Fruit fly (Drosophila melanogaster) whole organism, prepupa: ENCODE results near the gene Cp19.

ENCODE experiments used
- CG10631 ChIP-seq: fragments of 200-800 bp; sonication (Bioruptor generic); optimal IDR thresholded peaks from 2 replicates; lab custom pipeline; 2016; ENCODE audit warnings: missing biosample characterization, missing genetic modification characterization
- CG11902 ChIP-seq: fragments of 200-800 bp; sonication (Bioruptor generic); optimal IDR thresholded peaks from 3 replicates; lab custom pipeline; 2016; ENCODE audit warnings: missing biosample characterization, missing genetic modification characterization
- CG15336 ChIP-seq: fragments of 200-800 bp; sonication (Bioruptor generic); IDR thresholded peaks from 2 replicates; pipeline ENCODE4 v1.3.6; 2022; ENCODE audit warnings: missing biosample characterization, missing genetic modification characterization
- CG16779 ChIP-seq: fragments of 200-800 bp; sonication (Bioruptor generic); optimal IDR thresholded peaks from 3 replicates; lab custom pipeline; 2017; ENCODE audit warnings: missing biosample characterization, mild to moderate bottlenecking, missing genetic modification characterization
- CG3032 ChIP-seq: fragments of 200-800 bp; optimal IDR thresholded peaks from 2 replicates; lab custom pipeline; 2019; ENCODE audit warnings: missing biosample characterization, mild to moderate bottlenecking, missing genetic modification characterization, moderate library complexity
- CG31627 ChIP-seq: fragments of 200-800 bp; sonication (Bioruptor generic); optimal IDR thresholded peaks from 3 replicates; lab custom pipeline; 2016; ENCODE audit warnings: missing biosample characterization, missing genetic modification characterization
- CG34406 ChIP-seq: fragments of 200-800 bp; sonication (Bioruptor generic); optimal IDR thresholded peaks from 3 replicates; lab custom pipeline; 2016; ENCODE audit warnings: missing biosample characterization, missing genetic modification characterization
- CG4318 ChIP-seq: fragments of 200-800 bp; sonication (Bioruptor generic); optimal IDR thresholded peaks from 3 replicates; lab custom pipeline; 2017; ENCODE audit warnings: missing biosample characterization, mild to moderate bottlenecking, missing genetic modification characterization
- CG6276 ChIP-seq: fragments of 200-800 bp; sonication (Bioruptor generic); optimal IDR thresholded peaks from 2 replicates; lab custom pipeline; 2017; ENCODE audit warnings: missing biosample characterization, mild to moderate bottlenecking, missing genetic modification characterization
- CG6808 ChIP-seq: fragments of 200-800 bp; sonication (Bioruptor generic); optimal IDR thresholded peaks from 3 replicates; lab custom pipeline; 2017; ENCODE audit warnings: missing biosample characterization, missing genetic modification characterization, mild to moderate bottlenecking, moderate library complexity, missing genetic modification reagents
- CG6854 ChIP-seq: fragments of 200-800 bp; sonication (Bioruptor generic); optimal IDR thresholded peaks from 2 replicates; lab custom pipeline; 2017; ENCODE audit warnings: missing biosample characterization, mild to moderate bottlenecking, missing genetic modification characterization
- CG7368 ChIP-seq: fragments of 200-800 bp; sonication (Bioruptor generic); optimal IDR thresholded peaks from 3 replicates; lab custom pipeline; 2016; ENCODE audit warnings: missing biosample characterization, missing genetic modification characterization
- CG8319 ChIP-seq: fragments of 200-800 bp; sonication (Bioruptor generic); optimal IDR thresholded peaks from 3 replicates; lab custom pipeline; 2016; ENCODE audit warnings: missing biosample characterization, missing genetic modification characterization
- CG8632 ChIP-seq: fragments of 200-800 bp; sonication (Bioruptor generic); optimal IDR thresholded peaks from 3 replicates; lab custom pipeline; 2016; ENCODE audit warnings: missing biosample characterization, missing genetic modification characterization
- CG9139 ChIP-seq: fragments of 200-800 bp; sonication (Bioruptor generic); optimal IDR thresholded peaks from 3 replicates; lab custom pipeline; 2017; ENCODE audit warnings: missing biosample characterization, mild to moderate bottlenecking, missing genetic modification characterization
- Eip78C ChIP-seq: fragments of 200-800 bp; sonication (Bioruptor generic); peaks from one replicate; lab custom pipeline; 2016; ENCODE audit warnings: missing biosample characterization, missing genetic modification characterization
- Ets21C ChIP-seq: fragments of 200-800 bp; sonication (Bioruptor generic); optimal IDR thresholded peaks from 3 replicates; lab custom pipeline; 2016; ENCODE audit warnings: missing biosample characterization, missing genetic modification characterization
- Ets96B ChIP-seq: fragments of 200-800 bp; optimal IDR thresholded peaks from 2 replicates; lab custom pipeline; 2019; ENCODE audit warnings: missing biosample characterization, mild to moderate bottlenecking, missing genetic modification characterization, moderate library complexity
- Gug ChIP-seq: fragments of 200-800 bp; sonication (Bioruptor generic); IDR thresholded peaks from 2 replicates; pipeline ENCODE4 v1.3.6; 2022; ENCODE audit warnings: missing biosample characterization, missing genetic modification characterization
- Hr4 ChIP-seq: fragments of 200-800 bp; sonication (Bioruptor generic); optimal IDR thresholded peaks from 3 replicates; lab custom pipeline; 2016; ENCODE audit warnings: missing biosample characterization, missing genetic modification characterization
- Sox102F ChIP-seq: fragments of 200-800 bp; sonication (Bioruptor generic); optimal IDR thresholded peaks from 2 replicates; lab custom pipeline; 2016; ENCODE audit warnings: missing biosample characterization, mild to moderate bottlenecking, missing genetic modification characterization
- achi ChIP-seq: fragments of 200-800 bp; sonication (Bioruptor generic); optimal IDR thresholded peaks from 3 replicates; lab custom pipeline; 2016; ENCODE audit warnings: missing biosample characterization, missing genetic modification characterization
- dac ChIP-seq: fragments of 200-800 bp; sonication (Bioruptor generic); optimal IDR thresholded peaks from 2 replicates; lab custom pipeline; 2017; ENCODE audit warnings: missing biosample characterization, mild to moderate bottlenecking, missing genetic modification characterization
- dsx ChIP-seq: fragments of 200-800 bp; optimal IDR thresholded peaks from 3 replicates; lab custom pipeline; 2019; ENCODE audit warnings: missing biosample characterization, mild to moderate bottlenecking, missing genetic modification characterization, moderate library complexity; ENCODE audit not compliant: poor library complexity, severe bottlenecking
- esn ChIP-seq: fragments of 200-800 bp; sonication (Bioruptor generic); optimal IDR thresholded peaks from 2 replicates; lab custom pipeline; 2016; ENCODE audit warnings: missing biosample characterization, mild to moderate bottlenecking, missing genetic modification characterization, moderate library complexity
- fkh ChIP-seq: fragments of 200-800 bp; sonication (Bioruptor generic); optimal IDR thresholded peaks from 3 replicates; lab custom pipeline; 2017; ENCODE audit warnings: missing biosample characterization, mild to moderate bottlenecking, missing genetic modification characterization, moderate library complexity
- pdm3 ChIP-seq: fragments of 200-800 bp; sonication (Bioruptor generic); optimal IDR thresholded peaks from 3 replicates; lab custom pipeline; 2016; ENCODE audit warnings: missing biosample characterization, missing genetic modification characterization
- ss ChIP-seq, 2 experiments: fragments of 200-800 bp; sonication (Bioruptor generic); optimal IDR thresholded peaks; 2 replicates in 1 of 2; 3 replicates in 1 of 2; lab custom pipeline; 2017 to 2018; ENCODE audit warnings: mild to moderate bottlenecking in 2 of 2, missing biosample characterization in 2 of 2, missing genetic modification characterization in 2 of 2, moderate library complexity in 1 of 2
- svp ChIP-seq: fragments of 200-800 bp; sonication (Bioruptor generic); peaks from one replicate; lab custom pipeline; 2016; ENCODE audit warnings: missing biosample characterization, missing genetic modification characterization
- topi ChIP-seq: fragments of 200-800 bp; sonication (Bioruptor generic); optimal IDR thresholded peaks from 3 replicates; lab custom pipeline; 2016; ENCODE audit warnings: missing biosample characterization, missing genetic modification characterization
- vri ChIP-seq: fragments of 200-800 bp; sonication (Bioruptor generic); optimal IDR thresholded peaks from 3 replicates; lab custom pipeline; 2016; ENCODE audit warnings: missing biosample characterization, mild to moderate bottlenecking, missing genetic modification characterization

The Cp19 gene

DNA sequence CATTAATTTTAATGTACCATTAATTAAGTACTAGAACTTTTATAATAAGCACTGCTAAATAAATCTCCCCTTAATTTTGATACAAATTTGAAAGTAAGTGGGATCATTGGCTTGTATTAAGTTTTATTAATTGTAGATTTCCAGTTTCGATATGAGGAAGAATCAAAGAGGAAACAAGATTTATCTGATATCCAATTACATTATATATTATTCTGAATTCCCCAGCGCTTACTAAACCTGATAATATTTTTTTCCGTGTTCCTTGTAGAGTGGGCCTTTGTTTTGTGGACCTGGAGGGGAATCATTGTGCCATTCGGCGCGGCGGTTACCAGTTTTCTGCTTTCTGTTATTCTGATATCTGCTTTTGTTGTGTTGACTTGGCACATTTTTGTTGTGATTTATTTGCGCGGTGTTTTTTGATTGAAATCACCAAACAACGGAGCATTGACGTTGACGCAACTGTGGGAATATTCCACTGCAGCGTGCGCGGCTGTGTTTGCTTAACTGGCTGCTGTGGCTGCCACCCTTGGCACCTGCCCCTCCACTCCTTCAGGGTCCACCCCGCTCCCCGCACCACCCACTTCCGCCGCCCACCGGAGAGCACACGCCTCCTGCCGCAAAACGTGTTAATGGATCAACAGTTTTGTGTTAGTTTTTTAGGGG lies 45.1 kb upstream of the Cp19 start (continued):
- no peak for TF ChIP-seq CG6276 (GFP tag; lab: Kevin White, UChicago)
- no peak for TF ChIP-seq dac (GFP tag; lab: Kevin White, UChicago)
- peak; percentile 1 for TF ChIP-seq topi (GFP tag; lab: Kevin White, UChicago)
- peak; percentile 38 for TF ChIP-seq CG34406 (GFP tag; lab: Kevin White, UChicago)
- TF ChIP-seq CG4318 (GFP tag; lab: Kevin White, UChicago): no peak
- TF ChIP-seq CG8632 (GFP tag; lab: Kevin White, UChicago): peak; percentile 36
- TF ChIP-seq CG10631 (GFP tag; lab: Kevin White, UChicago): peak; percentile 43
- TF ChIP-seq CG31627 (GFP tag; lab: Kevin White, UChicago): peak; percentile 52
- no peak for TF ChIP-seq Gug
- no peak for TF ChIP-seq CG11902 (GFP tag; lab: Kevin White, UChicago)
- no peak for TF ChIP-seq CG6808 (GFP tag; lab: Kevin White, UChicago)
- TF ChIP-seq svp (GFP tag; lab: Kevin White, UChicago): peak; percentile 6
- no peak for TF ChIP-seq dsx (GFP tag; lab: Kevin White, UChicago)
- TF ChIP-seq pdm3 (GFP tag; lab: Kevin White, UChicago): peak; percentile 23
- TF ChIP-seq ss (GFP tag; optimal IDR thresholded peaks at IDR 0.05; lab: Kevin White, UChicago): no peak
- no peak for TF ChIP-seq CG8319 (GFP tag; lab: Kevin White, UChicago)
- TF ChIP-seq achi (GFP tag; lab: Kevin White, UChicago): peak; percentile 37
- no peak for TF ChIP-seq Ets96B (tag; lab: Kevin White, UChicago)
- TF ChIP-seq vri: peak; percentile 57
- no peak for TF ChIP-seq CG9139 (GFP tag; lab: Kevin White, UChicago)

DNA sequence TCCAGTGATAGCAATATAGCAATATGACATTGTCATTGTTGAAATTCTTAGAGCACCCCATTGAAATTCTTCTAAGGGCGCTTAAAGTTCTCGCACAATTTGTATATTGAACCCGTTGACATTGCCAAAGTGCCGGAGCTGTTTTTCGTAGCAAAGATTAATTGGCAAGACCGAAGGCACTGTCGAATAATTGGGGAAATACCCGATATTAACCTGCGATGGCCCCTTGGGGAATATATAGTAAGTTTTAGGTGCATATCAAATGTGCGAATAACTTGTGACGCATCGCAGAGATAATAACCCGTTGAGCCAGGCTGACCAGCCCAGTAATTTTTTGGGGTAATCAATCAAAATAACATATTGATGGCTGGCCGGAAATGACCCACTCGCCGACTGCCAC lies 43.0 kb upstream of the Cp19 start:
- TF ChIP-seq CG4318 (GFP tag; lab: Kevin White, UChicago) (no peak), CG3032 (tag; lab: Kevin White, UChicago) (no peak), Ets96B (tag; lab: Kevin White, UChicago) (no peak), CG7368 (GFP tag; lab: Kevin White, UChicago) (no peak), CG16779 (tag; lab: Kevin White, UChicago) (no peak)
- TF ChIP-seq, all 60 proteins: peak for 0

DNA sequence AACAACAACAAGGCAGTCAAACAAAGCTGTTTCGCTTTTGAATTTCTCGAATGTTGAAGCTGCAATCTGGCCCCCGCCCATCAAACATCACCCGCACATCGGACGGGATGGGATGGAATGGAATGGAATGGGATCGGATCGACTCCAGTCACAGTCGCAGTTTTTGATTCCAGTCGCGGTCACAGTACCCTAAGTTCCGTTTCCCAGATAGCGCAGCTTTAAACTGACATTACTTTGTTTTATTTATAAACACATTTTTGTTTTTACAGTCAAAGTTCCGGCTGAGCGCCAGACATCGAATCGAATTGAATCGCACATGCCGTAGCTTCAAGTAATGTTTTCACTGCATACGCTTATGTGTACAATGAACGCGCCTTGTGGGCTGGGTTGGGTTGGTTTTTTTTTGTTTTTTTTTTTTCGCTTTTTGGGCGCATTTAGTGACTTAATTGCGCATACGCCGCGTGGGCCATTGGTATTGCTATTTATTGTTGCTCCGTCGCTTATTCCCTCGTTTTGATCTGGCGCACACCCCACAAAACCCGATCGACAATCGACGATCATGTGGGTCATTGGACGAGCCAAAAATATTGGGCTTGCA lies 40.9 kb upstream of the Cp19 start:
- peak; percentile 13 for TF ChIP-seq CG8632 (GFP tag; lab: Kevin White, UChicago)
- TF ChIP-seq CG15336 (GFP tag; lab: Robert Waterston, UW): no peak
- TF ChIP-seq svp (GFP tag; lab: Kevin White, UChicago): peak; percentile 87
- TF ChIP-seq Eip78C: peak; percentile 67
- peak; percentile 39 for TF ChIP-seq fkh (GFP tag; lab: Kevin White, UChicago)
- TF ChIP-seq vri: peak; percentile 68
- TF ChIP-seq CG8319 (GFP tag; lab: Kevin White, UChicago): no peak
- peak in 1 of 2 experiments; percentile 16 for TF ChIP-seq ss (GFP tag; optimal IDR thresholded peaks at IDR 0.05; lab: Kevin White, UChicago)
- peak; percentile 9 for TF ChIP-seq esn (GFP tag; lab: Kevin White, UChicago)
- TF ChIP-seq CG6854: peak; percentile 0
- no peak for TF ChIP-seq CG9139 (GFP tag; lab: Kevin White, UChicago)
- TF ChIP-seq Sox102F (GFP tag; lab: Kevin White, UChicago): peak; percentile 20

DNA sequence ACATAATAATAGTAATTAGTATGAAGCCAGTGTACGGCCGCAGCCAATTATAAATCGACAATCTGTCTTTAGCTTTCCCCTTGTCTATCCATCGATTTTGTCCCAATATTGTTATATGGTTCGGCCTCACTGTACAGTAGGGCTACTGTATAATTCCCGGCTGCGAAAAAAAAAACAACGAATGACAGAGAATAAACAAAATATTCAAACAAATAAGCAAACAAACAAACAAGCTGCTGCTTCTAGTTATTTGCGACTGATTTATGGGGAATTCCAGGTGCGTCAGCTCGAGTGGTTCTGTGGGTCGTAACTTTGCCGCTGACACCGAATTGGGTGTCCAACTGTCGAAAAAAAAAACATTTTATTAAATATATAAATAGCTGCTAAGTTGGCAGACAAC lies 40.0 kb upstream of the Cp19 start:
- no peak for TF ChIP-seq Ets21C
- TF ChIP-seq svp (GFP tag; lab: Kevin White, UChicago): peak; percentile 11
- TF ChIP-seq fkh (GFP tag; lab: Kevin White, UChicago): peak; percentile 96
- TF ChIP-seq Eip78C: peak; percentile 43

DNA sequence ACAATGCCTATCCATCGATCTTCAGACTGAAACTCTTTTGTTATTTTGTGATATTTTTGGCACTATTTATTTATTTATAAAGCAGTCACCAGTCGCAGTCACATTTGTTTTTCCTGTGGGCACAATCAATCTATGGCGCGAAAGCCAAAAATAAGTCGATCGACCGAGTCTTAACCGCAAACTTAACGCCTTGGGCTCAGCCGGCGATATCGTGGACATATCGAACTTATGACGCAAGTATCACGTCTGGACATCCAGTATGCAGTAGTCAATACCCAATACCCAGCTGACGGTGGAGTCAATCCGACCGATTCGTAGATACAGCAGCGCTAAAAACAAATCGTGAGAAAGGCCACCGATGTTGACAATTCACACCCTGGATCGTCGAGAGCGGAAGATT lies 39.0 kb upstream of the Cp19 start:
- TF ChIP-seq fkh (GFP tag; lab: Kevin White, UChicago) (peak; percentile 70), Hr4 (GFP tag; lab: Kevin White, UChicago) (no peak)
- TF ChIP-seq, all 60 proteins: peak for 1
